Worm (Caenorhabditis elegans) whole organism, young adult: ENCODE results near the gene cnc-8.

Experiments used
- B0035.1 ChIP-seq: sonication (generic microtip); optimal IDR thresholded peaks from 2 replicates; lab custom pipeline; 2016; ENCODE audit warnings: missing genetic modification characterization, mild to moderate bottlenecking, missing compliant biosample characterization, missing genotype, missing genetic modification reagents
- B0336.3 ChIP-seq: fragments of 200-800 bp; sonication (Bioruptor generic); IDR thresholded peaks from 2 replicates; pipeline ENCODE4 v1.3.6; 2022; ENCODE audit warnings: missing genetic modification characterization, missing compliant biosample characterization
- F10E7.11 ChIP-seq: sonication (generic microtip); optimal IDR thresholded peaks from 2 replicates; lab custom pipeline; 2017; ENCODE audit warnings: mild to moderate bottlenecking, missing genetic modification characterization, moderate library complexity, missing compliant biosample characterization
- F23B12.7 ChIP-seq: sonication (generic microtip); optimal IDR thresholded peaks from 2 replicates; lab custom pipeline; 2017; ENCODE audit warnings: missing genetic modification characterization, mild to moderate bottlenecking, missing compliant biosample characterization, antibody characterized with exemption, moderate library complexity; ENCODE audit not compliant: insufficient read depth
- F49E8.2 ChIP-seq: sonication (generic microtip); optimal IDR thresholded peaks from 3 replicates; lab custom pipeline; 2017; ENCODE audit warnings: missing genetic modification characterization, mild to moderate bottlenecking, missing compliant biosample characterization, antibody characterized with exemption, moderate library complexity; ENCODE audit not compliant: insufficient read depth
- Y53G8AR.9 ChIP-seq: fragments of 200-800 bp; sonication (Bioruptor generic); conservative IDR thresholded peaks from 2 replicates; pipeline ENCODE4 v1.3.6; 2022; ENCODE audit warnings: missing genetic modification reagents, missing genetic modification characterization, missing compliant biosample characterization
- Y56A3A.18 ChIP-seq: fragments of 200-800 bp; sonication (Bioruptor generic); IDR thresholded peaks from 2 replicates; pipeline ENCODE4 v1.3.6; 2022; ENCODE audit warnings: missing genetic modification reagents, missing genetic modification characterization, missing compliant biosample characterization
- Y67H2A.10 ChIP-seq: fragments of 200-800 bp; sonication (Bioruptor generic); conservative IDR thresholded peaks from 2 replicates; pipeline ENCODE4 v1.3.6; 2022; ENCODE audit warnings: missing genetic modification reagents, missing genetic modification characterization, missing compliant biosample characterization
- aptf-3 ChIP-seq: fragments of 200-800 bp; sonication (Bioruptor generic); IDR thresholded peaks from 2 replicates; pipeline ENCODE4 v1.3.6; 2022; ENCODE audit warnings: missing genetic modification characterization, missing compliant biosample characterization
- cebp-1 ChIP-seq, 2 experiments: fragments of 200-800 bp in 1 of 2; sonication (Bioruptor generic) in 1 of 2; sonication (generic microtip) in 1 of 2; IDR thresholded peaks in 1 of 2; optimal IDR thresholded peaks in 1 of 2; 2 replicates each; pipeline versions ENCODE4 v1.3.6 to Lab custom; 2017 to 2022; ENCODE audit warnings: missing compliant biosample characterization in 2 of 2, missing genetic modification characterization in 2 of 2, mild to moderate bottlenecking in 1 of 2, missing genetic modification reagents in 1 of 2, moderate library complexity in 1 of 2
- ceh-27 ChIP-seq: fragments of 200-800 bp; sonication (Bioruptor generic); optimal IDR thresholded peaks from 2 replicates; lab custom pipeline; 2018; ENCODE audit warnings: mild to moderate bottlenecking, missing genetic modification characterization, moderate library complexity, missing compliant biosample characterization
- dox-1 ChIP-seq: fragments of 200-800 bp; sonication (Bioruptor generic); IDR thresholded peaks from 2 replicates; pipeline ENCODE4 v1.3.6; 2022; ENCODE audit warnings: missing genetic modification reagents, missing genetic modification characterization, missing compliant biosample characterization
- ets-4 ChIP-seq: fragments of 200-800 bp; sonication (Bioruptor generic); optimal IDR thresholded peaks from 2 replicates; lab custom pipeline; 2018; ENCODE audit warnings: mild to moderate bottlenecking, missing genetic modification characterization, missing compliant biosample characterization
- hlh-12 ChIP-seq: sonication (generic microtip); optimal IDR thresholded peaks from 2 replicates; lab custom pipeline; 2016; ENCODE audit warnings: missing genetic modification characterization, missing compliant biosample characterization
- hrde-1 ChIP-seq: sonication (generic microtip); optimal IDR thresholded peaks from 2 replicates; lab custom pipeline; 2016; ENCODE audit warnings: missing genetic modification characterization, mild to moderate bottlenecking, missing compliant biosample characterization, moderate library complexity, missing genotype, missing genetic modification reagents, borderline replicate concordance
- lag-1 ChIP-seq: fragments of 200-800 bp; sonication (Bioruptor generic); IDR thresholded peaks from 2 replicates; pipeline ENCODE4 v1.3.6; 2022; ENCODE audit warnings: missing genetic modification reagents, missing genetic modification characterization, missing compliant biosample characterization
- let-526 ChIP-seq: fragments of 200-800 bp; sonication (Bioruptor generic); IDR thresholded peaks from 2 replicates; pipeline ENCODE4 v1.3.6; 2022; ENCODE audit warnings: missing genetic modification reagents, missing genetic modification characterization, missing compliant biosample characterization
- lin-26 ChIP-seq: fragments of 200-800 bp; sonication (Bioruptor generic); IDR thresholded peaks from 2 replicates; pipeline ENCODE4 v1.3.6; 2022; ENCODE audit warnings: missing genetic modification reagents, missing genetic modification characterization, missing compliant biosample characterization
- lsy-27 ChIP-seq: sonication (generic microtip); optimal IDR thresholded peaks from 2 replicates; lab custom pipeline; 2017; ENCODE audit warnings: missing genetic modification characterization, mild to moderate bottlenecking, missing compliant biosample characterization, antibody characterized with exemption, missing genotype, borderline replicate concordance; ENCODE audit not compliant: insufficient read depth
- madf-10 ChIP-seq: sonication (generic microtip); optimal IDR thresholded peaks from 2 replicates; lab custom pipeline; 2016; ENCODE audit warnings: mild to moderate bottlenecking, missing genetic modification characterization, missing compliant biosample characterization
- madf-3 ChIP-seq: fragments of 200-800 bp; sonication (Bioruptor generic); IDR thresholded peaks from 2 replicates; pipeline ENCODE4 v1.3.6; 2022; ENCODE audit warnings: missing genetic modification reagents, missing genetic modification characterization, missing compliant biosample characterization
- madf-6 ChIP-seq: fragments of 200-800 bp; sonication (Bioruptor generic); IDR thresholded peaks from 2 replicates; pipeline ENCODE4 v1.3.6; 2022; ENCODE audit warnings: missing genetic modification reagents, missing genetic modification characterization, missing compliant biosample characterization
- madf-8 ChIP-seq: fragments of 200-800 bp; sonication (Bioruptor generic); conservative IDR thresholded peaks from 2 replicates; pipeline ENCODE4 v1.3.6; 2022; ENCODE audit warnings: missing genetic modification reagents, missing genetic modification characterization, missing compliant biosample characterization
- nfyb-1 ChIP-seq: fragments of 200-800 bp; sonication (Bioruptor generic); IDR thresholded peaks from 2 replicates; pipeline ENCODE4 v1.3.6; 2022; ENCODE audit warnings: missing genetic modification reagents, missing genetic modification characterization, missing compliant biosample characterization
- nhr-120 ChIP-seq: fragments of 200-800 bp; sonication (Bioruptor generic); IDR thresholded peaks from 2 replicates; pipeline ENCODE4 v1.3.6; 2022; ENCODE audit warnings: missing genetic modification characterization, missing compliant biosample characterization
- nhr-80 ChIP-seq: sonication (generic microtip); optimal IDR thresholded peaks from 2 replicates; lab custom pipeline; 2016; ENCODE audit warnings: missing genetic modification characterization, missing compliant biosample characterization
- nhr-90 ChIP-seq: sonication (generic microtip); optimal IDR thresholded peaks from 2 replicates; lab custom pipeline; 2016; ENCODE audit warnings: missing genotype, mild to moderate bottlenecking, missing genetic modification characterization, missing compliant biosample characterization
- pbrm-1 ChIP-seq: fragments of 200-800 bp; sonication (Bioruptor generic); IDR thresholded peaks from 2 replicates; pipeline ENCODE4 v1.3.6; 2022; ENCODE audit warnings: missing genetic modification reagents, missing genetic modification characterization, missing compliant biosample characterization
- pha-4 ChIP-seq: fragments of 150-350 bp; sonication (generic microtip); optimal IDR thresholded peaks from 2 replicates; lab custom pipeline; 2014; ENCODE audit warnings: missing biosample characterization, missing genetic modification reagents, missing genetic modification characterization
- rec-8 ChIP-seq, 2 experiments: sonication (generic microtip); optimal IDR thresholded peaks; 2 replicates each; lab custom pipeline; 2016; ENCODE audit warnings: mild to moderate bottlenecking in 2 of 2, missing genetic modification characterization in 2 of 2, missing genetic modification reagents in 2 of 2, missing genotype in 2 of 2, missing biosample characterization in 1 of 2, missing compliant biosample characterization in 1 of 2, moderate library complexity in 1 of 2
- snpc-1.1 ChIP-seq: sonication (generic microtip); optimal IDR thresholded peaks from 2 replicates; lab custom pipeline; 2017; ENCODE audit warnings: missing genetic modification characterization, mild to moderate bottlenecking, missing compliant biosample characterization, antibody characterized with exemption, moderate library complexity, missing genotype, missing genetic modification reagents; ENCODE audit not compliant: insufficient read depth
- snpc-1.3 ChIP-seq: sonication (generic microtip); optimal IDR thresholded peaks from 2 replicates; lab custom pipeline; 2017; ENCODE audit warnings: missing genetic modification characterization, mild to moderate bottlenecking, missing compliant biosample characterization, antibody characterized with exemption, moderate library complexity, missing genotype, missing genetic modification reagents; ENCODE audit not compliant: insufficient read depth
- snpc-3.4 ChIP-seq: sonication (generic microtip); optimal IDR thresholded peaks from 2 replicates; lab custom pipeline; 2017; ENCODE audit warnings: missing genetic modification characterization, mild to moderate bottlenecking, missing compliant biosample characterization, antibody characterized with exemption, moderate library complexity, missing genotype, missing genetic modification reagents
- tbp1 ChIP-seq: fragments of 200-800 bp; sonication (Bioruptor generic); optimal IDR thresholded peaks from 2 replicates; lab custom pipeline; 2018; ENCODE audit warnings: mild to moderate bottlenecking, missing genetic modification characterization, missing compliant biosample characterization
- tbx-9 ChIP-seq: sonication (generic microtip); optimal IDR thresholded peaks from 2 replicates; lab custom pipeline; 2016; ENCODE audit warnings: borderline replicate concordance, missing genetic modification characterization, inconsistent platforms, missing compliant biosample characterization
- tlf-1 ChIP-seq: fragments of 200-800 bp; sonication (Bioruptor generic); optimal IDR thresholded peaks from 2 replicates; lab custom pipeline; 2018; ENCODE audit warnings: mild to moderate bottlenecking, missing genetic modification characterization, missing compliant biosample characterization
- zfh-2 ChIP-seq: fragments of 200-800 bp; sonication (Bioruptor generic); conservative IDR thresholded peaks from 2 replicates; pipeline ENCODE4 v1.3.6; 2022; ENCODE audit warnings: missing genetic modification reagents, missing genetic modification characterization, missing compliant biosample characterization
- ztf-18 ChIP-seq: sonication (generic microtip); optimal IDR thresholded peaks from 2 replicates; lab custom pipeline; 2016; ENCODE audit warnings: missing genotype, mild to moderate bottlenecking, missing genetic modification characterization, missing compliant biosample characterization
- ztf-25 ChIP-seq: fragments of 200-800 bp; sonication (Bioruptor generic); IDR thresholded peaks from 2 replicates; pipeline ENCODE4 v1.3.6; 2022; ENCODE audit warnings: missing genetic modification reagents, missing genetic modification characterization, missing compliant biosample characterization
- ztf-28 ChIP-seq: fragments of 200-800 bp; sonication (Bioruptor generic); IDR thresholded peaks from 2 replicates; pipeline ENCODE4 v1.3.6; 2022; ENCODE audit warnings: missing genetic modification reagents, missing genetic modification characterization, missing compliant biosample characterization
- ztf-3 ChIP-seq: fragments of 200-800 bp; sonication (Bioruptor generic); optimal IDR thresholded peaks from 2 replicates; lab custom pipeline; 2018; ENCODE audit warnings: mild to moderate bottlenecking, missing genetic modification characterization, missing compliant biosample characterization

cnc-8 gene

ce11 chrX:10338100-10338499 is 31.7 kb downstream of the cnc-8 start, which contains the start of gene cut-5 (continued):
- TF ChIP-seq madf-10 (tag; lab: Kevin White, UChicago) (no peak), lag-1 (no peak)

- TF ChIP-seq lag-1, result no peak
- TF ChIP-seq Y56A3A.18, result 0 out of 2 replicates have a peak, but pooled peaks have one; percentile 55
- TF ChIP-seq nfyb-1 (GFP tag; lab: Robert Waterston, UW), result peak; percentile 71; the same call in 1 of the 2 replicates
- TF ChIP-seq madf-3 (GFP tag; lab: Robert Waterston, UW), result 0 out of 2 replicates have a peak, but pooled peaks have one; percentile 26
- no peak for TF ChIP-seq rec-8 (tag; optimal IDR thresholded peaks at IDR 0.05; lab: Kevin White, UChicago)
- TF ChIP-seq lin-26 (GFP tag; lab: Robert Waterston, UW), result 0 out of 2 replicates have a peak, but pooled peaks have one; percentile 22
- TF ChIP-seq cebp-1 (GFP tag; IDR thresholded peaks at IDR 0.05; lab: Robert Waterston, UW), result no peak
- TF ChIP-seq cebp-1 (tag; optimal IDR thresholded peaks at IDR 0.05; lab: Kevin White, UChicago), result peak; percentile 36
- 0 out of 2 replicates have a peak, but pooled peaks have one; percentile 43 for TF ChIP-seq Y53G8AR.9 (GFP tag; lab: Robert Waterston, UW)
- peak; percentile 55 for TF ChIP-seq tlf-1 (GFP tag; lab: Kevin White, UChicago)
- TF ChIP-seq B0336.3 (GFP tag; lab: Robert Waterston, UW), result peak; percentile 63; the same call in 1 of the 2 replicates
- TF ChIP-seq, all 124 proteins: peak for 8
Measured at ce11 chrX:10338761-10339160, 32.4 kb downstream of the cnc-8 start.

DNA sequence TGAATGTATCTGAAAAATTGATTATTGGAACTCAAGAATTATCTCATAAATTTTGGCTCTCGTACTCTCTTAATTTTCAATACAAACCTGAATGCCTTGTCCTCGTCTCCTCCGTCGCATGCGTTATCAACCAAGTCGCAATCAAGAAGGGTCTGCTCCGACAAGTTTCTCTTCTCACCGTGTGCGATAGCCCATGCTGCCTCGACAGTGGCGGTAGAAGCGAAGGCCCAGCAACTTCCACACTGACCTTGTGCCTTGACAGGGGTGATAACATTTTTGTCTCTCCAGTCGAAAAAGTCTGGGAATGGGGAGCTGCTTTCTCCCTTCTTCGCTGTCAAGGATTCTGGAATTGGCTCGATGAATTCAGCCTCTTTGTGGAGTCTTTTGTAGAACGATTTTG is 33.6 kb downstream of the cnc-8 start:
- no peak for TF ChIP-seq snpc-3.4 (tag; lab: Kevin White, UChicago)
- TF ChIP-seq Y53G8AR.9 (GFP tag; lab: Robert Waterston, UW), result no peak
- TF ChIP-seq ztf-18, result no peak
- TF ChIP-seq tbp1 (GFP tag; lab: Kevin White, UChicago), result peak; percentile 6
- TF ChIP-seq nhr-120 (GFP tag; lab: Robert Waterston, UW), result no peak
- peak; percentile 80 for TF ChIP-seq nhr-80
- TF ChIP-seq madf-8, result no peak
- TF ChIP-seq snpc-1.3, result no peak
- no peak for TF ChIP-seq tbx-9 (tag; lab: Kevin White, UChicago)
- TF ChIP-seq rec-8 (tag; optimal IDR thresholded peaks at IDR 0.05; lab: Kevin White, UChicago), result no peak
- TF ChIP-seq nhr-90 (tag; lab: Kevin White, UChicago), result no peak
- TF ChIP-seq Y67H2A.10 (GFP tag; lab: Robert Waterston, UW), result no peak
- TF ChIP-seq snpc-1.1 (tag; lab: Kevin White, UChicago), result no peak
- no peak for TF ChIP-seq pha-4 (tag; lab: Kevin White, UChicago)
- no peak for TF ChIP-seq pbrm-1 (GFP tag; lab: Robert Waterston, UW)
- TF ChIP-seq ztf-28, result no peak
- TF ChIP-seq ztf-25, result no peak
- TF ChIP-seq F10E7.11 (tag; lab: Kevin White, UChicago), result no peak
- no peak for TF ChIP-seq ceh-27 (GFP tag; lab: Kevin White, UChicago)
- TF ChIP-seq aptf-3 (GFP tag; lab: Robert Waterston, UW), result no peak
- no peak for TF ChIP-seq Y56A3A.18
- no peak for TF ChIP-seq F49E8.2 (tag; lab: Kevin White, UChicago)
- no peak for TF ChIP-seq let-526 (GFP tag; lab: Robert Waterston, UW)
- TF ChIP-seq madf-6 (GFP tag; lab: Robert Waterston, UW), result no peak
- TF ChIP-seq B0035.1 (tag; lab: Kevin White, UChicago), result no peak
- no peak for TF ChIP-seq hrde-1 (tag; lab: Kevin White, UChicago)
- no peak for TF ChIP-seq F23B12.7
- no peak for TF ChIP-seq hlh-12 (tag; lab: Kevin White, UChicago)
- no peak for TF ChIP-seq ztf-3
- no peak for TF ChIP-seq B0336.3 (GFP tag; lab: Robert Waterston, UW)
- TF ChIP-seq cebp-1 (GFP tag; IDR thresholded peaks at IDR 0.05; lab: Robert Waterston, UW), result no peak
- no peak for TF ChIP-seq cebp-1 (tag; optimal IDR thresholded peaks at IDR 0.05; lab: Kevin White, UChicago)
- no peak for TF ChIP-seq lsy-27 (tag; lab: Kevin White, UChicago)
- peak; percentile 65; the same call in 1 of the 2 replicates for TF ChIP-seq dox-1 (GFP tag; lab: Robert Waterston, UW)
- TF ChIP-seq zfh-2 (GFP tag; lab: Robert Waterston, UW), result peak; percentile 67; the same call in 1 of the 2 replicates
- TF ChIP-seq ets-4 (GFP tag; lab: Kevin White, UChicago), result peak; percentile 72
